Fruit fly (Drosophila melanogaster): Measurements from ENCODE around the gene CG6321.

The CG6321 gene

dm6 chr3L:11071057-11071456, 10.0 kb upstream of the CG6321 start:
- no peak for TF ChIP-seq N (GFP tag; optimal IDR thresholded peaks at IDR 0.05)

dm6 chr3L:11070372-11070854, 9.4 kb upstream of the CG6321 start, which contains the start of gene Mocs1:
Gene Mocs1, plus strand, starts transcription at chr3L:11070526.
- TF ChIP-seq Rel (GFP tag; optimal IDR thresholded peaks at IDR 0.05) (no peak), Rel (tag; optimal IDR thresholded peaks at IDR 0.05) (peak; percentile 24), OdsH (GFP tag; optimal IDR thresholded peaks at IDR 0.05) (peak; percentile 14), usp (GFP tag; optimal IDR thresholded peaks at IDR 0.05) (no peak), Hnf4 (GFP tag; optimal IDR thresholded peaks at IDR 0.05) (peak; percentile 49), Hr83 (GFP tag; optimal IDR thresholded peaks at IDR 0.05; ENCODE audit: poor library complexity, severe bottlenecking) (peak; percentile 77), Dif (GFP tag; optimal IDR thresholded peaks at IDR 0.05; ENCODE audit: partially characterized antibody) (peak; percentile 47), jim (GFP tag; optimal IDR thresholded peaks at IDR 0.05) (peak; percentile 11), foxo (GFP tag; optimal IDR thresholded peaks at IDR 0.05) (peak in 1 of 2 experiments; percentile 43), rgr (GFP tag; optimal IDR thresholded peaks at IDR 0.05) (peak; percentile 56), ey (GFP tag; optimal IDR thresholded peaks at IDR 0.05) (no peak), Sp1 (GFP tag; optimal IDR thresholded peaks at IDR 0.05) (peak; percentile 31)

dm6 chr3L:11069764-11070163, 8.7 kb upstream of the CG6321 start, which contains the start of gene CG6310:
Gene CG6310, minus strand, starts transcription at chr3L:11069864.
- TF ChIP-seq GATAd (GFP tag; optimal IDR thresholded peaks at IDR 0.05) (no peak), tai (GFP tag; optimal IDR thresholded peaks at IDR 0.05) (no peak), pan (optimal IDR thresholded peaks at IDR 0.05) (no peak), woc (GFP tag; optimal IDR thresholded peaks at IDR 0.05) (no peak), Sp1 (GFP tag; optimal IDR thresholded peaks at IDR 0.05) (no peak), h (GFP tag; optimal IDR thresholded peaks at IDR 0.05) (no peak), Hnf4 (GFP tag; optimal IDR thresholded peaks at IDR 0.05) (no peak), dl (GFP tag; optimal IDR thresholded peaks at IDR 0.05; ENCODE audit: insufficient read depth in 1 of 2, partially characterized antibody in 2 of 2) (no peak), Jra (GFP tag; optimal IDR thresholded peaks at IDR 0.05) (no peak), jim (GFP tag; optimal IDR thresholded peaks at IDR 0.05) (no peak), lola (GFP tag; optimal IDR thresholded peaks at IDR 0.05) (no peak), CG32264 (GFP tag; optimal IDR thresholded peaks at IDR 0.05) (no peak), Myc (optimal IDR thresholded peaks at IDR 0.05) (no peak), sage (GFP tag; optimal IDR thresholded peaks at IDR 0.05) (no peak), OdsH (GFP tag; optimal IDR thresholded peaks at IDR 0.05) (no peak), Abd-B (GFP tag; optimal IDR thresholded peaks at IDR 0.05) (no peak)

dm6 chr3L:11065850-11066249, 4.8 kb upstream of the CG6321 start:
- TF ChIP-seq Rel (GFP tag; optimal IDR thresholded peaks at IDR 0.05) (no peak), Rel (tag; optimal IDR thresholded peaks at IDR 0.05) (peak; percentile 34), jim (GFP tag; optimal IDR thresholded peaks at IDR 0.05) (no peak)

dm6 chr3L:11064689-11065088, 3.7 kb upstream of the CG6321 start, which contains the start of the genes CG32075, CG45101 and SuUR:
Gene CG32075, minus strand, starts transcription at chr3L:11064941.
Gene CG45101, plus strand, starts transcription at chr3L:11064991.
Gene SuUR, plus strand, starts transcription at chr3L:11064991.
- TF ChIP-seq foxo (GFP tag; optimal IDR thresholded peaks at IDR 0.05) (peak; percentile 43 to 90), psq (GFP tag; optimal IDR thresholded peaks at IDR 0.05) (peak; percentile 80), Hr78 (GFP tag; optimal IDR thresholded peaks at IDR 0.05) (no peak), Hnf4 (GFP tag; optimal IDR thresholded peaks at IDR 0.05) (peak; percentile 93), woc (GFP tag; optimal IDR thresholded peaks at IDR 0.05) (peak; percentile 94), Mio (GFP tag; optimal IDR thresholded peaks at IDR 0.05) (no peak), ey (GFP tag; optimal IDR thresholded peaks at IDR 0.05) (peak; percentile 90), fru (GFP tag; optimal IDR thresholded peaks at IDR 0.05) (peak; percentile 85), CG32264 (GFP tag; optimal IDR thresholded peaks at IDR 0.05) (peak; percentile 41), Rel (GFP tag; optimal IDR thresholded peaks at IDR 0.05) (no peak), Rel (tag; optimal IDR thresholded peaks at IDR 0.05) (peak; percentile 46), Jra (GFP tag; optimal IDR thresholded peaks at IDR 0.05) (peak; percentile 88), Sp1 (GFP tag; optimal IDR thresholded peaks at IDR 0.05) (peak; percentile 78), rgr (GFP tag; optimal IDR thresholded peaks at IDR 0.05) (peak; percentile 92), CG9705 (GFP tag; optimal IDR thresholded peaks at IDR 0.05) (peak; percentile 85), CrebA (GFP tag; optimal IDR thresholded peaks at IDR 0.05; ENCODE audit: borderline replicate concordance) (no peak), Hr83 (GFP tag; optimal IDR thresholded peaks at IDR 0.05; ENCODE audit: poor library complexity, severe bottlenecking) (peak; percentile 65), OdsH (GFP tag; optimal IDR thresholded peaks at IDR 0.05) (peak; percentile 87), h (GFP tag; optimal IDR thresholded peaks at IDR 0.05) (peak; percentile 92), sage (GFP tag; optimal IDR thresholded peaks at IDR 0.05) (no peak), HLH106 (tag; optimal IDR thresholded peaks at IDR 0.05) (peak; percentile 89), jim (GFP tag; optimal IDR thresholded peaks at IDR 0.05) (no peak), GATAd (GFP tag; optimal IDR thresholded peaks at IDR 0.05) (peak; percentile 74), N (GFP tag; optimal IDR thresholded peaks at IDR 0.05) (no peak), Myc (optimal IDR thresholded peaks at IDR 0.05) (peak; percentile 98), dl (GFP tag; optimal IDR thresholded peaks at IDR 0.05; ENCODE audit: insufficient read depth in 1 of 2, partially characterized antibody in 2 of 2) (no peak), br (GFP tag; optimal IDR thresholded peaks at IDR 0.05) (peak; percentile 85), dsf (GFP tag; optimal IDR thresholded peaks at IDR 0.05; ENCODE audit: borderline replicate concordance) (peak; percentile 87), sv (GFP tag; optimal IDR thresholded peaks at IDR 0.05) (peak; percentile 90)
